Fruit fly (Drosophila melanogaster): ENCODE measurements around the gene CG3857.

CG3857 gene

dm6 chrX:1941669-1942092 lies 1.8 kb upstream of the CG3857 start, which contains the start of gene Hr4:
TSS of gene Hr4 (plus strand) at chrX:1941940.
- TF ChIP-seq sens (GFP tag) (peak; percentile 7), Opbp (GFP tag; IDR thresholded peaks at IDR 0.05; ENCODE audit: partially characterized antibody) (0 out of 3 replicates have a peak, but pooled peaks have one; percentile 24), onecut (GFP tag; IDR thresholded peaks at IDR 0.05) (0 out of 2 replicates have a peak, but pooled peaks have one; percentile 5), Jarid2 (GFP tag; optimal IDR thresholded peaks at IDR 0.05) (peak; percentile 78), vnd (GFP tag; IDR thresholded peaks at IDR 0.05; ENCODE audit: partially characterized antibody) (no peak), Med (GFP tag) (peak; percentile 67), Trl (optimal IDR thresholded peaks at IDR 0.05) (peak; percentile 69 to 92), Trl (GFP tag; optimal IDR thresholded peaks at IDR 0.05) (no peak), kah (GFP tag; optimal IDR thresholded peaks at IDR 0.05) (peak; percentile 66), tna (GFP tag; IDR thresholded peaks at IDR 0.05; ENCODE audit: partially characterized antibody) (no peak), Fer2 (tag; optimal IDR thresholded peaks at IDR 0.05) (no peak), CG17568 (GFP tag; optimal IDR thresholded peaks at IDR 0.05) (peak; percentile 4), bbx (GFP tag; IDR thresholded peaks at IDR 0.05; ENCODE audit: partially characterized antibody) (0 out of 2 replicates have a peak, but pooled peaks have one; percentile 23), Eip74EF (GFP tag; optimal IDR thresholded peaks at IDR 0.05) (peak in 1 of 2 experiments; percentile 46), nom (GFP tag; optimal IDR thresholded peaks at IDR 0.05) (peak; percentile 68), Atf3 (GFP tag; optimal IDR thresholded peaks at IDR 0.05) (no peak), so (GFP tag; IDR thresholded peaks at IDR 0.05) (no peak), unc-4 (GFP tag; IDR thresholded peaks at IDR 0.05; ENCODE audit: partially characterized antibody) (peak; percentile 37; the same call in 1 of the 2 replicates), bsh (GFP tag; optimal IDR thresholded peaks at IDR 0.05) (peak in 1 of 2 experiments; percentile 11), seq (GFP tag; IDR thresholded peaks at IDR 0.05) (peak; percentile 43; the same call in 1 of the 2 replicates), CG13424 (tag; optimal IDR thresholded peaks at IDR 0.05) (no peak), crol (GFP tag; IDR thresholded peaks at IDR 0.05) (peak; percentile 33; the same call in 1 of the 2 replicates), CG6254 (GFP tag; optimal IDR thresholded peaks at IDR 0.05) (peak; percentile 3), CG30403 (GFP tag; optimal IDR thresholded peaks at IDR 0.05) (no peak), D19A (tag; optimal IDR thresholded peaks at IDR 0.05) (peak; percentile 83), chm (GFP tag; IDR thresholded peaks at IDR 0.05) (peak; percentile 56; the same call in 1 of the 2 replicates), Deaf1 (tag; optimal IDR thresholded peaks at IDR 0.05) (peak; percentile 3), Ssrp (tag; optimal IDR thresholded peaks at IDR 0.05) (no peak), cg (GFP tag; optimal IDR thresholded peaks at IDR 0.05) (peak; percentile 53), rib (GFP tag; IDR thresholded peaks at IDR 0.05) (0 out of 2 replicates have a peak, but pooled peaks have one; percentile 14), CTCF (GFP tag; optimal IDR thresholded peaks at IDR 0.05) (peak; percentile 26), Stat92E (GFP tag; optimal IDR thresholded peaks at IDR 0.05) (peak in 1 of 3 experiments; percentile 40), ci (GFP tag; IDR thresholded peaks at IDR 0.05) (peak; percentile 47; the same call in 1 of the 3 replicates), yki (optimal IDR thresholded peaks at IDR 0.05) (peak; percentile 79), CG3163 (GFP tag; optimal IDR thresholded peaks at IDR 0.05) (peak; percentile 99), Dll (GFP tag; IDR thresholded peaks at IDR 0.05; ENCODE audit: partially characterized antibody) (peak; percentile 33; the same call in 1 of the 4 replicates), sna (GFP tag; IDR thresholded peaks at IDR 0.05; ENCODE audit: partially characterized antibody) (peak; percentile 27; the same call in 1 of the 2 replicates), Bteb2 (GFP tag; optimal IDR thresholded peaks at IDR 0.05) (no peak), CG5180 (GFP tag; optimal IDR thresholded peaks at IDR 0.05) (no peak), zf30C (GFP tag; optimal IDR thresholded peaks at IDR 0.05) (peak; percentile 28), CG17385 (GFP tag; optimal IDR thresholded peaks at IDR 0.05) (peak; percentile 23), sqz (GFP tag; optimal IDR thresholded peaks at IDR 0.05) (peak; percentile 32), HLHmδ (GFP tag; optimal IDR thresholded peaks at IDR 0.05) (peak; percentile 13), z (GFP tag; IDR thresholded peaks at IDR 0.05) (peak; percentile 31; the same call in 1 of the 3 replicates), ems (GFP tag; optimal IDR thresholded peaks at IDR 0.05) (no peak)

All from whole organism, embryonic.